Worm (Caenorhabditis elegans): ENCODE results near the gene serp-1.2.

Gene serp-1.2

DNA sequence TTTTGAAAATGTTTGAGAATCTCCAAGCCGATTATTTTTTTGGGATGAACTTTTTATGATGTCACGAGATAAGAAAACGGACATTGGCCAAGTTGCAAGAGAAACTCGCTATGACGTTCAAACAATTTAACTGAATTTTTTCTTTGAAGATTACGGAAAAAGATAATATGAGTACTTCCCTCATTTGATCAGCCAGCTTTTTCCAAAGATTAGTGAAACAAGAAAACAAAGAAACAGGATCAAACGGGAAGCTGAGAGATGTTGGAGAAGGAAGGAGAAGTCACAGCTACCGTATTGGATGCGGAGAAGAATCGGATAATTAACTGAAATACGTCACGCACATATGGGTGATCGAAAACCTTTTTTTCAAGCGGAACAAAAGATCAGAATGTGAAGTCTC lies 28.7 kb downstream of the serp-1.2 start:
- TF ChIP-seq elt-1 (tag; optimal IDR thresholded peaks at IDR 0.05; ENCODE audit: borderline replicate concordance, insufficient read depth): peak; percentile 16
- TF ChIP-seq mep-1 (tag; optimal IDR thresholded peaks at IDR 0.05): no peak
- TF ChIP-seq unc-39 (tag; optimal IDR thresholded peaks at IDR 0.05): no peak

DNA sequence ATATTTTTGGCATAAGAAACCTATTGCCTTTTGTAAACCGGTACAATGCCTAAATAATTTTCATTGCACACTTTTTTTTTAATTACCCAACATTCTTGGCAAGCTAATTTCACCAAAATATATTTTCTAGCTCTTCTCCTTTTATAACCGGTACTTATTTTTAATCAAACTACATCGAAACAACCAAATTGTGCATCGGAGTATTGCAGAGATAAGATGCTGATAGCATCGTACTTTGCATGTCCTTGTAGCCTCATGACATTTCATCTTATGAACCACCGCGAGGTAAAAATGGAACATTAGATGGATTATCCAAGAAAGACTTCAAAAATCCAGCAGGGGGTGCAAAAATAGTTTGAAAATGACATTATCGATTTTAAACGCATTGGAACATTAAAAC lies 29.7 kb downstream of the serp-1.2 start:
- TF ChIP-seq flh-1 (GFP tag; optimal IDR thresholded peaks at IDR 0.05) (no peak), elt-1 (tag; optimal IDR thresholded peaks at IDR 0.05; ENCODE audit: borderline replicate concordance, insufficient read depth) (peak; percentile 56)

DNA sequence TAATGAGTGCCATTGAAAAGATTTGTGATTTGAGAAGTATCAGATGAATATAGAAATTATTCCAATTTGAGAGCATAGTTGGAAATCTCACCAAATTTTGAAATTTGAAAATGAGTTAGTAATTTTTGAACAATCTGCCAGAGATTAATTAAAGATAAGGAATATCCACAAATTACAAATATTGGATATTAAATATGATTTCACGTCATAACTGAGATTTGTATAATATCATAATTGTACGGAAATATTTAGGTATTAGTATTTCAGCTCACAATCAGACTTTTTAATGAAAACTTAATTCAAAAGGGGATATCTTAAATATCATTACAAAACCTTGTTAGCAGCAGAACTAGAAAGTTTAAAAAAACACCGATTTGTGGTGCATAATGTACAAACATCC lies 34.4 kb downstream of the serp-1.2 start, which contains the start of gene K07H8.7:
TSS of gene K07H8.7 (minus strand) at position 101 of the 400 bp plus-strand sequence.
- TF ChIP-seq ces-1 (GFP tag; optimal IDR thresholded peaks at IDR 0.05) (no peak), zip-8 (tag; optimal IDR thresholded peaks at IDR 0.05) (no peak), hlh-1 (tag; optimal IDR thresholded peaks at IDR 0.05) (no peak), nhr-28 (tag; optimal IDR thresholded peaks at IDR 0.05) (no peak), bed-3 (GFP tag; optimal IDR thresholded peaks at IDR 0.05) (no peak), sptf-1 (tag; optimal IDR thresholded peaks at IDR 0.05) (no peak), ceh-83 (GFP tag; optimal IDR thresholded peaks at IDR 0.05) (no peak), ham-2 (GFP tag; optimal IDR thresholded peaks at IDR 0.05) (no peak), blmp-1 (tag; optimal IDR thresholded peaks at IDR 0.05) (no peak), drap-1 (GFP tag; optimal IDR thresholded peaks at IDR 0.05) (no peak), flh-1 (GFP tag; optimal IDR thresholded peaks at IDR 0.05) (no peak), mep-1 (tag; optimal IDR thresholded peaks at IDR 0.05) (no peak), elt-1 (tag; optimal IDR thresholded peaks at IDR 0.05; ENCODE audit: borderline replicate concordance, insufficient read depth) (no peak), cnd-1 (tag; optimal IDR thresholded peaks at IDR 0.05) (no peak), pha-4 (tag; optimal IDR thresholded peaks at IDR 0.05) (no peak), nhr-12 (tag; optimal IDR thresholded peaks at IDR 0.05) (no peak), tbx-8 (GFP tag; optimal IDR thresholded peaks at IDR 0.05) (no peak), mab-5 (tag; optimal IDR thresholded peaks at IDR 0.05) (no peak)

DNA sequence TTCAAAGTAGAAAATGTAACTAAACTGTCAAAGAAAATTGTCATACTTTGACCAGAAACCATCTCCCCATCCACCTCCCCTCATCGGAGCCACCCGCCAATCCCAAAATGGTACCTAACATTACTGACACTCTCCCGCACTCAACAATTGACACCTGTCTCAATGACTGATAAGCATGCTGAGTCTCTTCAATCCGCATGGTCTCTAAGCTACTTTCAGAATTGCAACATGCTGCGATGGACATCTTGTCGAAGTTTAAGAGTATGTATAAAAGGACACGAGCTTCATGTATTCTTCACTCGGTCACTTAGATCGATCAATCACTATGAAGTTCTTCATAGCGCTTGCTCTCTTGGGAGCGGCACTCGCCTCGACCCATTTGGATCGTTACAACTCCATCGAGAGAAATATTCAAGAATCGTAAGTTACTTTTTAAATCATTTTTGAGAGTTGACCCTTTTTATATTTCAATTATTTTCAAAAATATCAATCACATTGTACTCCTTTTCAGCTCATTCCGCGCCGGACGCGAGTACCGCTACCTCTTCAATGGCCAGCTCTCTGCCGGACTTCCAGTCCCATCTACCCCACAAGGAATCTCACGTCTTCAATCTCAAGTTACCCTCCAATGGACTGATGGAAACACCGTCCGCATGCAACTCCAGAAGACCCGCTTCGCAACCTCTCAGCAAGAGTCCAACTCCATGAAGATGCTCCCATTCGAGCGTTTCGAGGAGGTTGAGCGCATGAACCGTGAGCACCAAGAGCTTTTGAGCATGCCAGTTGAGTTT lies 35.6 kb downstream of the serp-1.2 start, which contains the start of gene vit-6:
TSS of gene vit-6 (plus strand) at position 310 of the 791 bp plus-strand sequence.
- TF ChIP-seq ces-1 (GFP tag; optimal IDR thresholded peaks at IDR 0.05): no peak
- TF ChIP-seq tbx-8 (GFP tag; optimal IDR thresholded peaks at IDR 0.05): no peak
- no peak for TF ChIP-seq drap-1 (GFP tag; optimal IDR thresholded peaks at IDR 0.05)
- TF ChIP-seq mab-5 (tag; optimal IDR thresholded peaks at IDR 0.05): no peak
- no peak for TF ChIP-seq bed-3 (GFP tag; optimal IDR thresholded peaks at IDR 0.05)
- no peak for TF ChIP-seq flh-1 (GFP tag; optimal IDR thresholded peaks at IDR 0.05)
- TF ChIP-seq M03D4.4 (tag; optimal IDR thresholded peaks at IDR 0.05): no peak
- TF ChIP-seq blmp-1 (tag; optimal IDR thresholded peaks at IDR 0.05): no peak
- no peak for TF ChIP-seq elt-3 (tag; optimal IDR thresholded peaks at IDR 0.05)

DNA sequence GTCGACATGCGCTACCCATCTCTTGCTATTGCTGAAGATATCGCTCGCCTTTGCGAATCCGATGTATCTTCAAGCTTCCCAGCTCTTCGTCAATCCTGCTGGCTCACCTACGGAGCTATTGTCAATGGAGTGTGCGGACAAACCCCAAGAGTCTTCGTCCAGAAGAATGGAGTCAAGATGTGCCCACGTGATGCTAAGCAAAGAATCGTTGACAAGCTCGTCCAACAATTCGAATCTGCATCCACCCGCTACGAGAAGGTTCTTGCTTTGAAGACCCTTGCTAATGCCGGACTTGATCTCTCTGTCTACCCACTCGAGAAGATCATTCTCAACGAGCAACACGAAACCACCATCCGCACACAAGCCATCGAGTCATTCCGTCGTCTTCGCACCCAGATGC lies 37.2 kb downstream of the serp-1.2 start:
- TF ChIP-seq ceh-39 (tag; optimal IDR thresholded peaks at IDR 0.05): no peak
- no peak for TF ChIP-seq zip-8 (tag; optimal IDR thresholded peaks at IDR 0.05)
- no peak for TF ChIP-seq flh-1 (GFP tag; optimal IDR thresholded peaks at IDR 0.05)
- TF ChIP-seq hlh-1 (tag; optimal IDR thresholded peaks at IDR 0.05): no peak
- no peak for TF ChIP-seq ham-2 (GFP tag; optimal IDR thresholded peaks at IDR 0.05)
- no peak for TF ChIP-seq lin-13 (tag; optimal IDR thresholded peaks at IDR 0.05)
- no peak for TF ChIP-seq nhr-2 (tag; optimal IDR thresholded peaks at IDR 0.05)

DNA sequence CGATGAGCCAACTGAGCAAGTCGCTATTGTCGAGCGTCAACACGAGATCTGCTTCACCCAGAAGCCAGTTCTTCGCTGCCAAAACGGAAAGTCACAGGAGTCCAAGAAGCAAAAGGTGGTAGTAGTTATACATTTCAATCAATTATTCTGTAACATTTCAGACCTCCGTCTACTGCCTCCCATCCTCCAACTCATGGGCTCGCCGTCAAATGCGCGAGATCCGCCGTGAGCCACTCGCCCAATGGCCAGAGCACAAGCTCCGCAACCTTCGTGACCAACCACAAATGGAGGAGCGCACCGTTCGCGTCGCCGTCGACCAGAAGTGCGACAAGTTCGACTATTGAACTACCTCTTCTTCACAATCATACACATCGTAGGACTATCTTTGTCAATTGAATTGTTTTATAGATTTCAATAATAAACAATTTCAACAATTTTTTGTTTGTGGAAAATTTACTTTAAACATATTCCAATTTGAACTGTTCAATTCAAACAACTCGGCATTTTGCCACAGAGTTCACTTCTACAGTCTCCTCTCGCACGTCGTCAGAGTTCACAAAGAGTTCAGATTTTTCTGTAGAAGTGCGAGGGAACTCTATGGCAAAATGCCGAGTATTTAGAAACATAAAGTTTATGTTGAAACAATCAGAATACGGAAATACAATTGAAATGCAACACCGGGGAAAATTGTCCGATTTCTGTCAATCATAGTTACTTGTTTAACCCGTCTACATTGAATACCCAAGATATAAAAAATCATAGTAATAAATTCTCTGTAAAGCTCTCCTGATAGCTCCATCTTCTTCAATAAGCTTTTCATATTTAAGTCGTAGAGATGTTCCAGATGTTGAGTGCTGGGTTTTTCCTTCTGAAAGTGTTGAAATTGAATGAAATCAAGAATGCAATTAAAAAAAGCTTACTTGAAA lies 40.8 kb downstream of the serp-1.2 start:
- TF ChIP-seq elt-1 (tag; optimal IDR thresholded peaks at IDR 0.05; ENCODE audit: borderline replicate concordance, insufficient read depth) (no peak), nhr-76 (tag; optimal IDR thresholded peaks at IDR 0.05) (no peak), unc-62 (GFP tag; optimal IDR thresholded peaks at IDR 0.05) (no peak), nhr-2 (tag; optimal IDR thresholded peaks at IDR 0.05) (no peak), nhr-28 (tag; optimal IDR thresholded peaks at IDR 0.05) (no peak), pha-4 (tag; optimal IDR thresholded peaks at IDR 0.05) (no peak), tbx-8 (GFP tag; optimal IDR thresholded peaks at IDR 0.05) (no peak), hlh-1 (tag; optimal IDR thresholded peaks at IDR 0.05) (no peak)
